Worm (Caenorhabditis elegans): ENCODE data around the gene Y66D12A.16.
A peak's percentile ranks its signal among the peaks of the same experiment; 100 is the strongest.

Y66D12A.16 gene

ce11 chrIII:11510120-11510519 lies 13.2 kb upstream of the Y66D12A.16 start:
- TF ChIP-seq hmg-1.1 (GFP tag; IDR thresholded peaks at IDR 0.05) (no peak), ZK337.2 (GFP tag; IDR thresholded peaks at IDR 0.05) (no peak), T20F7.1 (GFP tag; optimal IDR thresholded peaks at IDR 0.05) (no peak), daf-12 (tag; optimal IDR thresholded peaks at IDR 0.05) (no peak)

ce11 chrIII:11510826-11511225 lies 12.5 kb upstream of the Y66D12A.16 start:
- TF ChIP-seq set-16 (GFP tag; IDR thresholded peaks at IDR 0.05): peak; percentile 91
- TF ChIP-seq egl-43 (GFP tag; IDR thresholded peaks at IDR 0.05): 0 out of 2 replicates have a peak, but pooled peaks have one; percentile 18
- TF ChIP-seq ceh-62 (tag; optimal IDR thresholded peaks at IDR 0.05): no peak

- TF ChIP-seq madf-9 (GFP tag; conservative IDR thresholded peaks at IDR 0.05): no peak
- TF ChIP-seq lin-38 (GFP tag; IDR thresholded peaks at IDR 0.05): peak; percentile 61
- TF ChIP-seq F49E8.2 (tag; optimal IDR thresholded peaks at IDR 0.05; ENCODE audit: borderline replicate concordance): peak; percentile 70
- TF ChIP-seq unc-130 (GFP tag; optimal IDR thresholded peaks at IDR 0.05): peak; percentile 23
- no peak for TF ChIP-seq lin-13 (GFP tag; optimal IDR thresholded peaks at IDR 0.05)
- no peak for TF ChIP-seq D1046.2 (GFP tag; IDR thresholded peaks at IDR 0.05)
- TF ChIP-seq Y48G9A.11 (GFP tag; IDR thresholded peaks at IDR 0.05): peak; percentile 41; the same call in 1 of the 2 replicates
- TF ChIP-seq pha-4 (GFP tag; IDR thresholded peaks at IDR 0.05): no peak
- TF ChIP-seq pha-4 (tag; optimal IDR thresholded peaks at IDR 0.05): no peak
These were observed 719 bp downstream of the Y66D12A.16 start for ce11 chrIII:11524073-11524472.

- TF ChIP-seq lsy-2 (tag; optimal IDR thresholded peaks at IDR 0.05) (peak in 1 of 2 experiments; percentile 22), mes-2 (tag; optimal IDR thresholded peaks at IDR 0.05; ENCODE audit: poor library complexity, severe bottlenecking) (peak; percentile 41), lin-38 (GFP tag; IDR thresholded peaks at IDR 0.05) (peak; percentile 35; the same call in 1 of the 2 replicates), dpl-1 (GFP tag; optimal IDR thresholded peaks at IDR 0.05) (peak; percentile 36), ZK546.5 (tag; optimal IDR thresholded peaks at IDR 0.05) (no peak), ztf-7 (tag; optimal IDR thresholded peaks at IDR 0.05) (no peak)
These were observed 3.0 kb downstream of the Y66D12A.16 start, which contains the start of gene xpb-1 for ce11 chrIII:11526396-11526795. Gene xpb-1 (plus strand): TSS chrIII:11526657.

ce11 chrIII:11534624-11535079 lies 11.3 kb downstream of the Y66D12A.16 start, which contains the start of gene nrps-1:
Gene nrps-1 (plus strand): TSS chrIII:11534674.
- TF ChIP-seq php-3 (GFP tag; IDR thresholded peaks at IDR 0.05) (0 out of 2 replicates have a peak, but pooled peaks have one; percentile 12), nhr-102 (tag; optimal IDR thresholded peaks at IDR 0.05) (no peak), madf-5 (GFP tag; IDR thresholded peaks at IDR 0.05) (no peak), mes-2 (tag; optimal IDR thresholded peaks at IDR 0.05; ENCODE audit: poor library complexity, severe bottlenecking) (no peak), unc-62 (GFP tag; optimal IDR thresholded peaks at IDR 0.05 in 1 of 2) (no peak), unc-62 (tag; optimal IDR thresholded peaks at IDR 0.05) (no peak), zfp-3 (GFP tag; conservative IDR thresholded peaks at IDR 0.05) (no peak)

- 0 out of 2 replicates have a peak, but pooled peaks have one; percentile 5 for TF ChIP-seq madf-9 (GFP tag; conservative IDR thresholded peaks at IDR 0.05)
- no peak for TF ChIP-seq nhr-77 (tag; optimal IDR thresholded peaks at IDR 0.05)
- no peak for TF ChIP-seq F10B5.3 (tag; optimal IDR thresholded peaks at IDR 0.05)
- peak; percentile 73 for TF ChIP-seq ceh-28 (tag; optimal IDR thresholded peaks at IDR 0.05)
- TF ChIP-seq mdl-1 (tag; optimal IDR thresholded peaks at IDR 0.05): no peak
- TF ChIP-seq nhr-102 (tag; optimal IDR thresholded peaks at IDR 0.05): no peak
- TF ChIP-seq attf-4 (tag; optimal IDR thresholded peaks at IDR 0.05): no peak
- TF ChIP-seq tag-97 (GFP tag; IDR thresholded peaks at IDR 0.05): no peak
- TF ChIP-seq skn-1 (tag; optimal IDR thresholded peaks at IDR 0.05): no peak
- TF ChIP-seq F26F4.8 (GFP tag; conservative IDR thresholded peaks at IDR 0.05): no peak
These were observed 12.1 kb downstream of the Y66D12A.16 start for ce11 chrIII:11535453-11535852.
